Worm (Caenorhabditis elegans): Measurements from ENCODE around the gene F49H12.2.

DNA sequence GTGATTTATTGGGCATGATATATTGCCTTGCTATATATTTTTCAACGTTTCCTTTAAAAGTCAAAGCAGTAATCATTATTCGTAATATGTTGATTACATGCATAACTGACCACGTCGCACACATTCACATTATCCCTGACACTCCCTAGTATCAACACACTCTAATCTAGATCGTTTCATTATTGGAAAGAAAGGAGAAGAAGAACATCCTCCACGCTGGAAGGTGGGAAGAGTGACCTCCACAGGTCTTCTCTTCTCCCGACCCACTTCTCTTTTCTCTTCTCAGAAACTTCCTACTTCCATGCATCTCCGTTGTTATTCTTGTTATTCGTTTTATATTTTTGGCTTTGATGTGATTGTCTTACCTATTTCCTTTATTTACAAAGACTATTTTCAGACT, 11.0 kb upstream of the F49H12.2 start, which contains the start of gene txdc-12.2:
- TF ChIP-seq mec-3 (tag; optimal IDR thresholded peaks at IDR 0.05; ENCODE audit: borderline replicate concordance): no peak
- no peak for TF ChIP-seq nhr-11 (tag; optimal IDR thresholded peaks at IDR 0.05)
- no peak for TF ChIP-seq ets-4 (tag; optimal IDR thresholded peaks at IDR 0.05)
- no peak for TF ChIP-seq unc-42 (tag; optimal IDR thresholded peaks at IDR 0.05)
- TF ChIP-seq tbx-2 (tag; optimal IDR thresholded peaks at IDR 0.05): no peak
- TF ChIP-seq tbx-7 (tag; optimal IDR thresholded peaks at IDR 0.05): no peak
- TF ChIP-seq sox-4 (tag; optimal IDR thresholded peaks at IDR 0.05): no peak
- TF ChIP-seq fkh-10 (GFP tag; optimal IDR thresholded peaks at IDR 0.05): no peak
- no peak for TF ChIP-seq ceh-30 (tag; optimal IDR thresholded peaks at IDR 0.05)
- no peak for TF ChIP-seq unc-86 (tag; optimal IDR thresholded peaks at IDR 0.05)
- TF ChIP-seq ceh-14 (tag; optimal IDR thresholded peaks at IDR 0.05): no peak
